Worm (Caenorhabditis elegans): ENCODE data around the gene Y32G9A.12.

Gene Y32G9A.12

ce11 chrV:1886997-1887396 lies 33.0 kb downstream of the Y32G9A.12 start:
- no peak for TF ChIP-seq attf-5 (GFP tag; optimal IDR thresholded peaks at IDR 0.05)
- no peak for TF ChIP-seq B0336.3 (GFP tag; IDR thresholded peaks at IDR 0.05)
- no peak for TF ChIP-seq F23B12.7 (tag; optimal IDR thresholded peaks at IDR 0.05; ENCODE audit: insufficient read depth)
- no peak for TF ChIP-seq egrh-3 (GFP tag; IDR thresholded peaks at IDR 0.05)
- no peak for TF ChIP-seq egl-44 (GFP tag; IDR thresholded peaks at IDR 0.05)
- no peak for TF ChIP-seq efl-1 (GFP tag; optimal IDR thresholded peaks at IDR 0.05)
- TF ChIP-seq somi-1 (GFP tag; optimal IDR thresholded peaks at IDR 0.05), result no peak
- no peak for TF ChIP-seq madf-3 (GFP tag; IDR thresholded peaks at IDR 0.05)
- no peak for TF ChIP-seq Y67H2A.10 (GFP tag; conservative IDR thresholded peaks at IDR 0.05)

DNA sequence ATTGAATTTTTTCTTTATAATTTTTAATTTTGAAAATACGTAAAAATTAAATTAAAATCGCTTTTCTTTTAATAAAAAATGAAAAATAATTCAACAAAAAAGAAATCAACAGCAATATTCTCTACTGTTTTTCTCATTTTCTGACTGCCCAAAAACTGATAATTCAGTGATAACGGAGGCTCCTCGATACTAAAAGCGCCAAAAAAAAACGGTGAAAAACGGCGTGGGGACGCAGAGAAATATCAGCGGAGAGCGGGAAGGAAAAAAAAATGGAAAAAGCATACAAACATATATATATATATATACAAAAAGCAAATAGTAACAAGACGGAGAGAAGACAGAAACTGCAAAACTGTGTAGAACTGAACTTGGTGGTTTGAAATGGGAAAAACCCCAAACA lies 36.9 kb downstream of the Y32G9A.12 start:
- TF ChIP-seq nhr-80 (tag; optimal IDR thresholded peaks at IDR 0.05), result peak; percentile 61
- TF ChIP-seq ztf-6 (GFP tag; IDR thresholded peaks at IDR 0.05), result no peak
- no peak for TF ChIP-seq cebp-1 (GFP tag; IDR thresholded peaks at IDR 0.05)
- TF ChIP-seq cebp-1 (tag; optimal IDR thresholded peaks at IDR 0.05), result peak; percentile 32

ce11 chrV:1878030-1878429 lies 42.0 kb downstream of the Y32G9A.12 start:
- 0 out of 2 replicates have a peak, but pooled peaks have one; percentile 13 for TF ChIP-seq mcd-1 (GFP tag; IDR thresholded peaks at IDR 0.05)
- peak; percentile 71 for TF ChIP-seq zfh-2 (GFP tag; conservative IDR thresholded peaks at IDR 0.05)
- TF ChIP-seq nhr-90 (tag; optimal IDR thresholded peaks at IDR 0.05), result no peak

DNA sequence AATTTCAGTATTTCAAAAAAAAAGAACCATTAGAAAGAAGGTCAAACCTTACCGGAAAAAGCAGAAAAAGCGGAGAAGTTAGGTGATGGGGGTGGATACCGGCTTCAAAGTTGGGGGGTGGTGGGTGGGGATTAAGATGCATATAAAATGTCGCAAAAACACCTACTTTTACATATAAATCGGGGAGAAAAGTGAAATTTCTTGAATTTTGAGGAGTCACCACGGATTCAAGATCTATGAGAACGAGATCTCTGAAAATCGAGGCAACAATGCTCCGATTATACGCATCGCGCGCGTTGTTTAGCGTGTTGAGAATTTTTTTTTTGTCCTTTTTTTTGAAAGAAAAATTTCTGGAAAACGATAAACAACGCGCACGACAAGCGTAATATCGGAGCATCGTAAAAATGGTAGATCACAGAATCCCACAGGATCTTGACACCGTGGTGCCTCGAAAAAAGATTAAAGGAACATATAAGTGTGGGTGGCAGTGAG lies 44.5 kb downstream of the Y32G9A.12 start:
- TF ChIP-seq ceh-91 (GFP tag; IDR thresholded peaks at IDR 0.05) (0 out of 2 replicates have a peak, but pooled peaks have one; percentile 27), mxl-1 (tag; optimal IDR thresholded peaks at IDR 0.05) (peak; percentile 9), F57C9.4 (tag; optimal IDR thresholded peaks at IDR 0.05) (peak; percentile 94), attf-3 (GFP tag; conservative IDR thresholded peaks at IDR 0.05) (peak; percentile 64), athp-1 (tag; optimal IDR thresholded peaks at IDR 0.05) (peak; percentile 95), F33H1.4 (GFP tag; IDR thresholded peaks at IDR 0.05) (0 out of 2 replicates have a peak, but pooled peaks have one; percentile 35), attf-5 (GFP tag; optimal IDR thresholded peaks at IDR 0.05) (peak; percentile 27), madf-3 (GFP tag; IDR thresholded peaks at IDR 0.05) (peak; percentile 61; the same call in 1 of the 2 replicates), snpc-4 (GFP tag; optimal IDR thresholded peaks at IDR 0.05) (peak; percentile 8), snpc-4 (tag; optimal IDR thresholded peaks at IDR 0.05) (peak in 2 of 4 experiments; percentile 15 to 17), mcd-1 (GFP tag; IDR thresholded peaks at IDR 0.05) (peak; percentile 70), ceh-79 (tag; optimal IDR thresholded peaks at IDR 0.05) (peak; percentile 98), K11D2.4 (GFP tag; IDR thresholded peaks at IDR 0.05) (peak; percentile 43; the same call in 1 of the 2 replicates), cebp-1 (GFP tag; IDR thresholded peaks at IDR 0.05) (no peak), cebp-1 (tag; optimal IDR thresholded peaks at IDR 0.05) (peak; percentile 78), snpc-1.1 (tag; optimal IDR thresholded peaks at IDR 0.05; ENCODE audit: insufficient read depth) (no peak), madf-6 (GFP tag; IDR thresholded peaks at IDR 0.05) (peak; percentile 74), F52B5.7 (tag; optimal IDR thresholded peaks at IDR 0.05) (peak; percentile 96), tbx-9 (tag; optimal IDR thresholded peaks at IDR 0.05; ENCODE audit: borderline replicate concordance) (peak; percentile 34), F22D6.2 (tag; optimal IDR thresholded peaks at IDR 0.05) (no peak), ceh-58 (GFP tag; IDR thresholded peaks at IDR 0.05) (peak; percentile 77; the same call in 1 of the 2 replicates), Y79H2A.3 (GFP tag; conservative IDR thresholded peaks at IDR 0.05) (peak; percentile 93), dox-1 (GFP tag; IDR thresholded peaks at IDR 0.05) (peak; percentile 59), B0019.2 (GFP tag; conservative IDR thresholded peaks at IDR 0.05) (no peak; the same call in 1 of the 2 replicates), ccch-3 (GFP tag; optimal IDR thresholded peaks at IDR 0.05) (peak; percentile 7), aptf-3 (GFP tag; IDR thresholded peaks at IDR 0.05) (peak; percentile 89), Y53G8AR.9 (GFP tag; conservative IDR thresholded peaks at IDR 0.05) (peak; percentile 81), let-607 (tag; optimal IDR thresholded peaks at IDR 0.05) (peak in 1 of 2 experiments; percentile 40), lag-1 (GFP tag; IDR thresholded peaks at IDR 0.05) (no peak), ceh-40 (GFP tag; IDR thresholded peaks at IDR 0.05) (peak; percentile 70; the same call in 1 of the 2 replicates), ztf-26 (tag; optimal IDR thresholded peaks at IDR 0.05) (peak; percentile 59), let-526 (GFP tag; IDR thresholded peaks at IDR 0.05) (0 out of 2 replicates have a peak, but pooled peaks have one; percentile 28), ztf-6 (GFP tag; IDR thresholded peaks at IDR 0.05) (no peak)

Measured in whole organism, young adult.